Worm (Caenorhabditis elegans): ENCODE results near the gene ceh-33.

DNA sequence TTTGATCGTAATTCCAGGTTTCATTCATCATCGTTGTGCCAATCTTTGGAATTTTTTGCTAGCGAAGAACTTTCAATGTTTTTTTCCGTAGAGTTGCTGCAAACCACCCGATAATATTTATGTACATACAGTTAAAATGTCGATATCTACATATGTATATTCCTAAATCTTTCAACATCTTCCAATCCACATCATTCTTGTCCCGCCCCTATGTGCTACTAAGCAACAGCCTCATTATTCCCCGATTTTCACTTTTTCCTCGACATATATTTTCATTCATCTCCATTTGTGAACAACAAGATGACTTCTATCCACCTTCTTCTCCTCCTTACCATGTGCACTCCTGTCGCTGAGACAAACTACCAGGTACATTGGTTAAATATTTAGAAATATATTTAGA is 47.7 kb upstream of the ceh-33 start, which contains the start of gene C35A11.3:
- TF ChIP-seq ztf-23 (GFP tag; IDR thresholded peaks at IDR 0.05) (no peak), tab-1 (GFP tag; IDR thresholded peaks at IDR 0.05) (no peak), T22C8.4 (GFP tag; IDR thresholded peaks at IDR 0.05) (no peak), cog-1 (tag; optimal IDR thresholded peaks at IDR 0.05) (no peak), ref-1 (GFP tag; conservative IDR thresholded peaks at IDR 0.05) (no peak), med-1 (GFP tag; optimal IDR thresholded peaks at IDR 0.05; ENCODE audit: insufficient read depth) (no peak), flt-1 (GFP tag; IDR thresholded peaks at IDR 0.05) (no peak), klf-2 (GFP tag; conservative IDR thresholded peaks at IDR 0.05) (no peak), ztf-29 (GFP tag; IDR thresholded peaks at IDR 0.05) (no peak)

All from whole organism, midembryonic.